Worm (Caenorhabditis elegans): ENCODE results near the gene F26H11.4.

F26H11.4 gene

ce11 chrII:14455332-14455731 lies 46.9 kb downstream of the F26H11.4 start, which contains the start of gene dmsr-6:
Gene dmsr-6, plus strand, starts transcription at chrII:14455632.
- TF ChIP-seq nhr-237 (tag; optimal IDR thresholded peaks at IDR 0.05) (no peak), nhr-28 (tag; optimal IDR thresholded peaks at IDR 0.05) (no peak), ceh-39 (tag; optimal IDR thresholded peaks at IDR 0.05) (no peak), nhr-76 (tag; optimal IDR thresholded peaks at IDR 0.05) (no peak), hlh-1 (tag; optimal IDR thresholded peaks at IDR 0.05) (no peak), elt-3 (tag; optimal IDR thresholded peaks at IDR 0.05) (no peak), cnd-1 (tag; optimal IDR thresholded peaks at IDR 0.05) (no peak), snpc-4 (tag; optimal IDR thresholded peaks at IDR 0.05) (no peak), ham-2 (GFP tag; optimal IDR thresholded peaks at IDR 0.05) (no peak), bed-3 (GFP tag; optimal IDR thresholded peaks at IDR 0.05) (no peak), mls-2 (tag; optimal IDR thresholded peaks at IDR 0.05) (no peak), nhr-2 (tag; optimal IDR thresholded peaks at IDR 0.05) (no peak), tbx-8 (GFP tag; optimal IDR thresholded peaks at IDR 0.05) (no peak), unc-62 (GFP tag; optimal IDR thresholded peaks at IDR 0.05) (no peak), flh-1 (GFP tag; optimal IDR thresholded peaks at IDR 0.05) (no peak), ces-1 (GFP tag; optimal IDR thresholded peaks at IDR 0.05) (no peak), sptf-1 (tag; optimal IDR thresholded peaks at IDR 0.05) (no peak), elt-1 (tag; optimal IDR thresholded peaks at IDR 0.05; ENCODE audit: borderline replicate concordance, insufficient read depth) (no peak), unc-120 (tag; optimal IDR thresholded peaks at IDR 0.05; ENCODE audit: poor library complexity, severe bottlenecking) (no peak)

Data from whole organism, mixed stage, embryonic.